Worm (Caenorhabditis elegans): ENCODE data around the gene D2045.9.

DNA sequence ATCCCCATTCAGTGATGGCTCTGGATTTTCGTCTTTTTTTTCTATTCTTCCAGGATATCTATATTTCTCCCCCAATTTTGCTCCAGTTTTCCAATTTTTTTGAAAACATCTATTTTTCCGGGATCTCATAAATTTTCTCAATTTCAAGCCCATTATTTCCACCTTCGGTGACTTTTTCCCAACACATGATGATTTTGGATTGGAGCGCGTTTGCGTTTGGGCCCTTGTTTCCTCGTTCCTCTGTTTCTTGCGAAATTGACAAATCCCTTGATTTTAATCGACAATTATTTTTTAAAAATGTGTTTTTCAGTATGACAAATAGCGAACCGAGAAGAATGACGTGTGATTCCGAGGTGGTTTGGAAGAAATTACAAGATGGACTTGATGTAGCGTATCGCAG is 4.1 kb upstream of the D2045.9 start, which contains the start of gene cul-1:
- no peak for TF ChIP-seq F22D6.2 (tag; optimal IDR thresholded peaks at IDR 0.05)
- TF ChIP-seq lsy-27 (tag; optimal IDR thresholded peaks at IDR 0.05; ENCODE audit: borderline replicate concordance, insufficient read depth), result no peak
- TF ChIP-seq ztf-26 (tag; optimal IDR thresholded peaks at IDR 0.05), result no peak
- no peak for TF ChIP-seq pha-4 (tag; optimal IDR thresholded peaks at IDR 0.05)
- TF ChIP-seq F33H1.4 (GFP tag; IDR thresholded peaks at IDR 0.05), result no peak
- TF ChIP-seq F37B4.10 (GFP tag; IDR thresholded peaks at IDR 0.05), result no peak
- TF ChIP-seq attf-6 (GFP tag; IDR thresholded peaks at IDR 0.05), result no peak
- TF ChIP-seq ceh-91 (GFP tag; IDR thresholded peaks at IDR 0.05), result no peak
- TF ChIP-seq nfya-1 (tag; optimal IDR thresholded peaks at IDR 0.05; ENCODE audit: borderline replicate concordance, insufficient read depth), result no peak
